Fruit fly (Drosophila melanogaster): ENCODE results near the gene srp.

The srp gene

DNA sequence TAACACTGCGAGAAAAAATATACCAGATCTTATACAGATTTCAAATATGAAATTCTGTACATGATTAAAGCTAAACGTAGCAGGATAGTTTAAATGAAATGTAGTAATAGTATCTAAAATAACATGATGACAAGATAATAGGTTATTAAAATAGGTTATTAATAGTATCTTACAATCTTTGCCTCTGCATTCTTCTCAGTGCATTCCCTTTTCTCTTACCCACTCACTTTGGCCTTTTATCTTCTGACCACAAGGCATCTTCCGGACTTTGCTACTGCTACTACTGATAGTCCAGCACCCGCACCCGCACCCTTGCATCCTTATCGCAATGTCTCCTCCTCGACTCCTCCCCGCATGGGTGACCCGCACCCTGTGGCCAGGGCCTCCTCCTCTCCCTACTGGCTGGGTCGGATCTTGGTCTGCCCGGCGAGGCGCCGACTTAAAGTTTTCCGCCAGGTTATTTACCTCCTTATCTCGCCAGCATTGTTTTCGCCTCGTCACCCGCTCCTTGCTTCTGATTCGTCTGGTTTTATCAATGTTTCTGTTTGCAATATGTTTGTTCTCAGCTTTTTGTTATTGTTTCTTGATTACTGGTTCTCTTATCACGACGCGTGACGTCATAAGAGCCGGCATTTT lies 1.4 kb upstream of the srp start:
- no peak for TF ChIP-seq psq (optimal IDR thresholded peaks at IDR 0.05)

DNA sequence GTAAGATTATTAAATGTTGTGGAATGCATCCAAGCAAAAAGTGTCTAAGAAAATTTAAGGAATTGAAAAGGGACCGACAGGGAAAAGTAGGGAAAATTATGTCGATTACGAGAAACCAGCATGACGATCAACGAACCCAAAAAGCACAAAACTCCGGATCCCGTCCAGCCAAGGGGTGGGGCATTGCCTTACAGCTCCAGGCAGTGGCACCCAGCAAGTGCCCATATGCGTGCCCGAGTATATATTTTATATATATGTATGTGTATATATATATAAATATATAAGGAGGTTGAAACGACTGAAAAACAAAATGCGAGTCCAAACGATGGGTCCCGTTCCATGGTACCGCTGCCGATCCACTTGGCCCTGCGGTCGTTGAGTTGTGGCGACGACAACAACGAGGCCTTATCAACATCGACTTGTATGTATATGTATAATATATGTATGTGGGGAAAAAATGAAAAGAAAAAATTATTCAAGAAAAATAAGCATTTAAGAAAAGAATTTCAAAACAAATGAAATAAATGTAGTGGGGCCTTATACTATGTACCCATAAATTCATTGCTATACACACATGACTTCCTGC lies 1.2 kb downstream of the srp start:
- TF ChIP-seq Myc (optimal IDR thresholded peaks at IDR 0.05) (no peak), ttk (optimal IDR thresholded peaks at IDR 0.05) (no peak), h (optimal IDR thresholded peaks at IDR 0.05) (no peak), insv (optimal IDR thresholded peaks at IDR 0.05) (no peak), psq (optimal IDR thresholded peaks at IDR 0.05) (no peak), Sin3A (optimal IDR thresholded peaks at IDR 0.05) (no peak)

DNA sequence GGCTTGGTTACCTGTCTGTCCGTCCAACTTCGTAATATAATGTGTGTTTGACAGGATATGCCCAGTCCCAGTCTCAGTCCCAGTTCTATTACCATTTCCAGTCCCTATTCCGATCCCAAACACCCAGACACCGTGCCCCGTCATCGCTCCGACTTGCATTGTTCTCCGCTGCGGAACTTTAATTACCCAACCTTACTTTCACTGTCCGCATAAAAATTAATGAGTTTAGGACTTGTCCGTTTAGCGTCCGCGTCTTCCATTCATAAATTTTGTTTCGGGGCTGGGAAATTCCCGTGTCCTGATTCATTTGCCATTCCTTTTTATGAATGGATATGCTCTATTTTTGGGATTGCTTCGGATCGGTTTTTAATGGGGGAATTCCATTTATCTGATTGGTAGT lies 2.4 kb downstream of the srp start:
- TF ChIP-seq Sin3A (optimal IDR thresholded peaks at IDR 0.05), result no peak
- no peak for TF ChIP-seq Myc (optimal IDR thresholded peaks at IDR 0.05)
- TF ChIP-seq ttk (optimal IDR thresholded peaks at IDR 0.05), result no peak
- TF ChIP-seq h (optimal IDR thresholded peaks at IDR 0.05), result no peak
- TF ChIP-seq insv (optimal IDR thresholded peaks at IDR 0.05), result no peak
- TF ChIP-seq psq (optimal IDR thresholded peaks at IDR 0.05), result no peak

DNA sequence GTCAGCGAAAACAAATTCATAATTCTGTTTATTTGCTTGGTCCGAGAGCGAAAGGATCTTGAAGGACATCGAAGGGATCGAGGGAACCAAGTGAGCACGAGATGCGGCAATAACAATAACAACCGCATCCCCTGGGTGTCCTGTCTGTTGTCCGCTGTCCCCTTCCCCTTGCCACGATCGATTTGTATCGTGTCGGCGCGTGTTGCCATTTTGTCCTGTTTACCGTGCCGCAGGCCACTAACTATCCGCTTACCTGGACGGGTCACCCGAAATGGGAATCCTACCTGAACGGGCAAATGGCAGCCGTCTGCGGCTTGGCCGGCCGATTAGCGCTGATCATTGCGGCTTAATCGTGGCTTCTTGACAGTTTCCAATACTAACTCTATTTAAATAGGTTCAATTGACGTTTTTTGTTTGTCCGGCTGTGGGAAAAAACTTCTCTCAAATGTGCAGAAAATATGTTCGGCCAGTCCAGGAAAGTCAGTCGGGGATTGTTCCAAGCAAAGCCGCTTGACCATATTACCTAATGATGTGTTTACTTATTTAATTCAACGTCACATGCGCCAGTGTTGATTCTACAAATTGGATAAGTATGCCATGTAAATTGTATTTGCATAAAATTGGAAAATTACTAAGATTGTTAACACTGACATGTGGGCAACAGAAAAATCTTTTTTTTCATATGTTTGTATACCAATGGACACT lies 3.4 kb downstream of the srp start:
- TF ChIP-seq ttk (optimal IDR thresholded peaks at IDR 0.05) (no peak), insv (optimal IDR thresholded peaks at IDR 0.05) (no peak), Myc (optimal IDR thresholded peaks at IDR 0.05) (no peak), h (optimal IDR thresholded peaks at IDR 0.05) (no peak), psq (optimal IDR thresholded peaks at IDR 0.05) (no peak)

DNA sequence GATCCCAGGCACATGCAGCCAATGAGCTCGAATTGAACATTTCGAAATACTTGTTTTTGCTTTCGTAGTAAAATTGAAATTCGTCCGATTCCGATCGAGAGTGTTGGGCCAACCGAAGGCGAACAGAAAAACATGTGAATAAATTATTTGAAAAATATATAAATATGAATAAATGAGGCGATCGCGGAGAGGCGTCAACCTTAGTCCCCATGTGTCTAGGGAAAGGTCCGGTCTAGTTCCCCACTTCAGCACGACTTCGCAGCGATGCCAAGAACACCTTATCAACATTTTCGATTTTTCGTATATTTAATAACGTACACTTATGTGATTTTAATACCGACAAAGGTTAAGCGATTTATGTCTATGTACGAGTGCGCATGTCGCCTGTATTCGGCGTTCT lies 5.6 kb downstream of the srp start:
- TF ChIP-seq insv (optimal IDR thresholded peaks at IDR 0.05), result no peak
- TF ChIP-seq psq (optimal IDR thresholded peaks at IDR 0.05), result no peak
- TF ChIP-seq ttk (optimal IDR thresholded peaks at IDR 0.05), result no peak
- TF ChIP-seq Sin3A (optimal IDR thresholded peaks at IDR 0.05), result no peak
- no peak for TF ChIP-seq h (optimal IDR thresholded peaks at IDR 0.05)
- TF ChIP-seq Myc (optimal IDR thresholded peaks at IDR 0.05), result no peak

DNA sequence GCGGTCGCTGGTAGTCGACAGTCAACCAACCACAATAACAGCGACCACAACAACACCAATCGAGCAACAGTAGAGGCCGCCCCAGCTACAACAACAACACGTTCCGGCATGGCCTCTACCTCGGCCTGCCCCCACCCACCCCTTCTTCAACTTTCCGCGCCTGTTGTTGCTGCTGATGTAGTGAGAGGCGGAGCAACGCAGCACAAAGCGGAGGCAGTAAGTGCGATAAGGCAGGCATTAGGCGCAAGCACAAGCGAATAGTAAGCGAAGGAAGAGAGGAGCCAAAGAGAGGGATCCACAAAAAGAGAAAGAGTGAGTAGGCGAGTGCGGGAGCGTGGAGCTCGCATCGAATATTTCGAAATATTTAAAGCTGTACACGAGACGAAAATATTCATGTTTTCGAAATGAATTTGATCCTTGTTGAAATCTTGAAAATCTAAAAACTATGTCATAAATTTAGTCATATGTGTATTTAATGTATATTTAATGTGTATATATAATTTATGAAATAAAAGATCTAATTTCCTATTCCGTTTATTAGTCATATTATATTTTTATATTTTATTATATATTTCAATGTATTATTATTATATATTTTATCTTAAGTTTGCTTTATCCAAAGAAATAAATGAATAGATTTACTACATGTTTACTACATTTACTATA lies 7.3 kb downstream of the srp start:
- TF ChIP-seq insv (optimal IDR thresholded peaks at IDR 0.05) (no peak), ttk (optimal IDR thresholded peaks at IDR 0.05) (no peak), Sin3A (optimal IDR thresholded peaks at IDR 0.05) (no peak), h (optimal IDR thresholded peaks at IDR 0.05) (no peak), psq (optimal IDR thresholded peaks at IDR 0.05) (no peak), Myc (optimal IDR thresholded peaks at IDR 0.05) (no peak)

DNA sequence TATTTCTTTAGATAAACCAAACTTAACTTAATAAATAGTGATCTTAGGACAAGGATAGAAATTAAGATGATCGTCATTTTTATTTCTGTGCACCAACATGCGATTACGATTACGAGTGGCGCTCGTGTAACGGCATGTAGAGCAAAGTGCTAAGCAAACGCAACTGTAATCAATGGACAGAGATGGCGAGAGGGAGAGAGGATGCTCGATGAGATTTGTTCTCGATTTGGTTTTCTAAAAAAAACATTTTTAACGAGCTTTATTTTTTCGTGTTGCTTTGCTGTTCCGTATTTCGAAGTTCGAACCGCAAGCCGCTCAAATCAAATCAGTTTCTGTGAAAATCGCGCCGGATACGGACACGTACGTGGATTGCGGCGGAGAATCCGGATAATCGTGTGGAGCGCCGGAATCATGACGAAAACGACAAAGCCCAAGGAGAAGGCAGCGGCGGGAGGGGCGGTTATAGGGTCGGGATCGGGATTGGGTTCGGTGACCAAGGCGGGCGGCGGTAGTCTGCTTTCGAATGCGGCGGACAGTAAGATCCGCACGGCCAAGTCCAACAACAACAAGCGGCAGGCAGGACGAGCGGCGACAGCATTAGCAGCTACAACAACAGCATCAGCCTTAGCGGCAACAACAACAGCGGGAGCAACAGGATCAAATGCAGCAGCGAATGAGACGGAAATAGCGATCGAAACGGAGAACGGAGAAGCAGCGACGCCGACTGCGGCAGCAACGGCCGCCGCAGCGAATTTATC lies 8.0 kb downstream of the srp start:
- TF ChIP-seq psq (optimal IDR thresholded peaks at IDR 0.05), result no peak
- no peak for TF ChIP-seq h (optimal IDR thresholded peaks at IDR 0.05)
- TF ChIP-seq insv (optimal IDR thresholded peaks at IDR 0.05), result no peak
- no peak for TF ChIP-seq ttk (optimal IDR thresholded peaks at IDR 0.05)
- TF ChIP-seq Sin3A (optimal IDR thresholded peaks at IDR 0.05), result no peak
- no peak for TF ChIP-seq Myc (optimal IDR thresholded peaks at IDR 0.05)

DNA sequence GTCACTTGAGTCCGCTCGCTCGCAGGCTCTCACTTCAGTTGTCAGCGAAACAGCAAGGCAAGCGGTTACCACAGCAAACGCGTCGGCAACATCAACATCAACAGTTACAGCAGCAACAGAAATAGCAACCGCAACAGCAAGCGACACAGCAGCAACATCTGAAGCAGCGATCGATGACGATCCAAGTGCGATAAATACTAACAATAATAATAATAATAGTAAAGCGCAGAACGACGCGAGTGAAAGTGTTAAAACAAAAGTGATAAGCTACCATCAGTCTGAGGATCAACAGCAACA lies 8.6 kb downstream of the srp start:
- TF ChIP-seq ttk (optimal IDR thresholded peaks at IDR 0.05) (no peak), h (optimal IDR thresholded peaks at IDR 0.05) (no peak), psq (optimal IDR thresholded peaks at IDR 0.05) (no peak), Myc (optimal IDR thresholded peaks at IDR 0.05) (no peak), insv (optimal IDR thresholded peaks at IDR 0.05) (no peak), Sin3A (optimal IDR thresholded peaks at IDR 0.05) (no peak)

DNA sequence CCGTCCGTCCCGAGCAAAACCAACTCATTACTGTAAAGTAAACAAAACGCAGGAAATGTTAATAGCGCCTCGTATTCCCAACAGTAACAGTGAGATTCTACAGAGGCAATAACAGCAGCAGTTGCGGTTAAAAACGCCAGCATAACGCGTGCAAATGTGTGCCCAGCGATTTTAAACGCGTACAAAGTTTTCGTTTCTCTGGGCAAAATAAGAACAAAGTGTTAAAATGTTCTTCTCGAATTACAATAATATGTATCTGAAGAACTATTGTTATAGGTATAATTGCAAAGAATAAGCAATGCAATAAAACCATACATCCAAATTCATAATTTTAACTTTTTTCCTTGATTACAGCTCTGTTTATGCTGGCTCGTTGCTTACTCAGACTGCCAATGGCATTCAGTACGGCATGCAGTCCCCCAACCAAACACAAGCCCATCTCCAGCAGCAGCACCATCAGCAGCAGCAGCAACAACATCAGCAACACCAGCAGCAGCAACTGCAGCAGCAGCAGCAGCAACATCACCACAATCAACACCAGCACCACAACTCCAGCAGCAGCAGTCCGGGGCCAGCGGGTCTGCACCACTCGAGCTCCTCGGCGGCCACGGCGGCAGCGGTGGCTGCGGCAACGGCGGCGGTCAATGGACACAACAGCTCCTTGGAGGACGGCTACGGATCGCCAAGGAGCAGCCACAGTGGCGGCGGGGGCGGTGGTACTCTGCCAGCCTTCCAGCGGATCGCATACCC lies 13.2 kb downstream of the srp start:
- TF ChIP-seq Myc (optimal IDR thresholded peaks at IDR 0.05) (no peak), insv (optimal IDR thresholded peaks at IDR 0.05) (no peak), h (optimal IDR thresholded peaks at IDR 0.05) (no peak), ttk (optimal IDR thresholded peaks at IDR 0.05) (no peak), Sin3A (optimal IDR thresholded peaks at IDR 0.05) (no peak), psq (optimal IDR thresholded peaks at IDR 0.05) (no peak)

DNA sequence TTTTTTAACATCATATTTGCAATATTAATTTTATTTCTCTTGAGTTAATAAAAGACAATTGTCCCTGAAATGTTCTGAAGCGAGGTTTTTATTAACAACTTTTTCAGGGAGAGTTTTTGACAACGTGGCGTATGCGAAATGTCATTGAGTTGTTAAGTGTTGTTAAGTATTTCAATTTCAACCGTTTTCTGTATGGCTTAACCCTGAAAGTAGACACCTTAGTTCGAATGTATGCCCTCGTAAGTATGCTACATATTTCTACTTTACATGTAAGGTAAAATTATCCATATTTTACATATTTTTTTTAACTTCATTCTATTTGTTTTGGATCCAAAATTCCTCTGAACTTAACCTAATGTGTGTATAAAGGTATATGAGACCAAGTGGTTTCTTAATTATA lies 18.1 kb downstream of the srp start:
- TF ChIP-seq ttk (optimal IDR thresholded peaks at IDR 0.05), result no peak
- no peak for TF ChIP-seq Sin3A (optimal IDR thresholded peaks at IDR 0.05)
- no peak for TF ChIP-seq insv (optimal IDR thresholded peaks at IDR 0.05)
- TF ChIP-seq h (optimal IDR thresholded peaks at IDR 0.05), result no peak
- TF ChIP-seq Myc (optimal IDR thresholded peaks at IDR 0.05), result no peak
- TF ChIP-seq psq (optimal IDR thresholded peaks at IDR 0.05), result no peak

DNA sequence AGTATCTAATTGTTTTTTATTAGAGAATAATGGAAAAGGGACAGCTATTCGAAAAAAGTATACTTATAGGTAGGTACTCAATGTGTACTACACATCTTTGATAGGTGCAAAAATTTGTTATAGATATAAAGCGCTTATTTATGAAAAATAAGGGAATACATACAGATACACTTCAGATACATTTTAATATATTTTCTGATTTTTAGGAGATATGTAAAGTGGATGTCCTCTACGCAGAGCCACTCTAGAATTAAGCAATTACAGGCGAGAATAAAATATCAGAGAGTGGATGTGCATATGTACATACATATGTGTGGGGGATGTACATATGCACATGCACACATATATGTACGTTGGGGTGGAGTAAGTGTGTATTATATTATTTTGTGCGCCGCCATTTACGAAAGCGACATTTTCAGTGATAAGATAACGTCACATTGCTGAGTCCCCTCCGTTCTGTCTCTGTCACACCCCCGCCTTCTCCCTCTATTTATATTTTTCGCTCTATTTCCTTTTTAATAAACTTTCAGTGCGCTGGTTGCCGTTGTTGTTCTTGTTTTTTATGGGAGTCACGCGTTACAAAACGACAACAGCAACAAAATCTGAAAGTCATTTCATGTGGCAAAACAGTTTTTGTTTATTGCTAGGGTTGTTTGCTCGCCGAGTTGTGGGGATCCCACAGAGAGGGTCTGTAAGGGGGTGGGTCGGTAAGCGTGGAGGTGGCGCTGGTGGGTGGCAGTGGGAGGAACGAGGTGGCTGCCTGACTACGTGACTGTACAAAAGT lies 18.9 kb downstream of the srp start:
- no peak for TF ChIP-seq insv (optimal IDR thresholded peaks at IDR 0.05)
- no peak for TF ChIP-seq Sin3A (optimal IDR thresholded peaks at IDR 0.05)
- no peak for TF ChIP-seq ttk (optimal IDR thresholded peaks at IDR 0.05)
- TF ChIP-seq Myc (optimal IDR thresholded peaks at IDR 0.05), result no peak
- TF ChIP-seq psq (optimal IDR thresholded peaks at IDR 0.05), result no peak
- TF ChIP-seq h (optimal IDR thresholded peaks at IDR 0.05), result no peak

Measured in Kc167 (cell line).